Worm (Caenorhabditis elegans) whole organism, late embryonic: ENCODE results near the gene C06A12.19.

ENCODE experiments used
- C08G9.2 ChIP-seq: sonication (generic microtip); optimal IDR thresholded peaks from 2 replicates; lab custom pipeline; 2016; ENCODE audit warnings: mild to moderate bottlenecking, missing genetic modification characterization, moderate library complexity, missing compliant biosample characterization
- C38D4.7 ChIP-seq: fragments of 200-800 bp; sonication (Bioruptor generic); optimal IDR thresholded peaks from 2 replicates; lab custom pipeline; 2018; ENCODE audit warnings: mild to moderate bottlenecking, missing genetic modification characterization, moderate library complexity, missing compliant biosample characterization
- F13H6.1 ChIP-seq: sonication (generic microtip); optimal IDR thresholded peaks from 2 replicates; lab custom pipeline; 2016; ENCODE audit warnings: missing genetic modification characterization, missing compliant biosample characterization
- K09A11.1 ChIP-seq: sonication (generic microtip); optimal IDR thresholded peaks from 2 replicates; lab custom pipeline; 2017; ENCODE audit warnings: antibody characterized with exemption, mild to moderate bottlenecking, missing genetic modification characterization, missing compliant biosample characterization; ENCODE audit not compliant: insufficient read depth
- T23F11.4 ChIP-seq: fragments of 200-800 bp; sonication (Bioruptor generic); optimal IDR thresholded peaks from 2 replicates; lab custom pipeline; 2018; ENCODE audit warnings: mild to moderate bottlenecking, missing genetic modification characterization, missing compliant biosample characterization
- ahr-1 ChIP-seq: sonication (generic microtip); optimal IDR thresholded peaks from 2 replicates; lab custom pipeline; 2016; ENCODE audit warnings: missing genetic modification characterization, missing compliant biosample characterization
- ama-1 ChIP-seq: fragments of 150-350 bp; optimal IDR thresholded peaks from 2 replicates; lab custom pipeline; 2014
- ceh-18 ChIP-seq: sonication (generic microtip); optimal IDR thresholded peaks from 2 replicates; lab custom pipeline; 2016; ENCODE audit warnings: missing genetic modification characterization, missing compliant biosample characterization
- ceh-19 ChIP-seq: fragments of 200-800 bp; sonication (Bioruptor generic); optimal IDR thresholded peaks from 2 replicates; lab custom pipeline; 2018; ENCODE audit warnings: mild to moderate bottlenecking, missing genetic modification characterization, missing compliant biosample characterization
- ceh-2 ChIP-seq: sonication (generic microtip); optimal IDR thresholded peaks from 2 replicates; lab custom pipeline; 2016; ENCODE audit warnings: missing genotype, missing genetic modification characterization, missing compliant biosample characterization
- ceh-22 ChIP-seq: sonication (generic microtip); optimal IDR thresholded peaks from 2 replicates; lab custom pipeline; 2017; ENCODE audit warnings: missing biosample characterization, missing genetic modification characterization
- ceh-30 ChIP-seq: fragments of 150-350 bp; optimal IDR thresholded peaks from 2 replicates; lab custom pipeline; 2014; ENCODE audit warnings: missing biosample characterization, missing genetic modification characterization
- ceh-34 ChIP-seq: sonication (generic microtip); optimal IDR thresholded peaks from 2 replicates; lab custom pipeline; 2016; ENCODE audit warnings: mild to moderate bottlenecking, missing genetic modification characterization, missing compliant biosample characterization
- ceh-48 ChIP-seq: sonication (generic microtip); optimal IDR thresholded peaks from 2 replicates; lab custom pipeline; 2016; ENCODE audit warnings: missing genetic modification characterization, inconsistent platforms, missing compliant biosample characterization
- ceh-6 ChIP-seq: fragments of 200-800 bp; sonication (Bioruptor generic); optimal IDR thresholded peaks from 2 replicates; lab custom pipeline; 2018; ENCODE audit warnings: mild to moderate bottlenecking, missing genetic modification characterization, missing compliant biosample characterization
- ceh-9 ChIP-seq: sonication (generic microtip); optimal IDR thresholded peaks from 2 replicates; lab custom pipeline; 2016; ENCODE audit warnings: mild to moderate bottlenecking, missing genetic modification characterization, inconsistent platforms, missing compliant biosample characterization
- dmd-4 ChIP-seq: sonication (generic microtip); optimal IDR thresholded peaks from 2 replicates; lab custom pipeline; 2016; ENCODE audit warnings: borderline replicate concordance, missing genetic modification characterization, missing compliant biosample characterization
- dve-1 ChIP-seq: sonication (generic microtip); optimal IDR thresholded peaks from 2 replicates; lab custom pipeline; 2017; ENCODE audit warnings: antibody characterized with exemption, mild to moderate bottlenecking, missing genetic modification characterization, missing compliant biosample characterization
- eyg-1 ChIP-seq: sonication (generic microtip); optimal IDR thresholded peaks from 2 replicates; lab custom pipeline; 2016; ENCODE audit warnings: missing genotype, missing genetic modification characterization, missing compliant biosample characterization
- fax-1 ChIP-seq: sonication (generic microtip); optimal IDR thresholded peaks from 2 replicates; lab custom pipeline; 2016; ENCODE audit warnings: missing genotype, missing genetic modification characterization, missing compliant biosample characterization
- fkh-6 ChIP-seq: sonication (generic microtip); optimal IDR thresholded peaks from 2 replicates; lab custom pipeline; 2016; ENCODE audit warnings: missing genetic modification characterization, missing compliant biosample characterization
- hlh-8 ChIP-seq: sonication (generic microtip); optimal IDR thresholded peaks from 2 replicates; lab custom pipeline; 2016; ENCODE audit warnings: missing genotype, missing genetic modification characterization, missing compliant biosample characterization
- lim-6 ChIP-seq: sonication (generic microtip); optimal IDR thresholded peaks from 2 replicates; lab custom pipeline; 2016; ENCODE audit warnings: missing genetic modification characterization, missing compliant biosample characterization
- madf-2 ChIP-seq: sonication (generic microtip); optimal IDR thresholded peaks from 2 replicates; lab custom pipeline; 2017; ENCODE audit warnings: missing genetic modification characterization, missing compliant biosample characterization
- nfya-1 ChIP-seq: sonication (generic microtip); optimal IDR thresholded peaks from 2 replicates; lab custom pipeline; 2017; ENCODE audit warnings: missing genetic modification characterization, mild to moderate bottlenecking, missing compliant biosample characterization, antibody characterized with exemption, moderate library complexity
- npax-4 ChIP-seq: sonication (generic microtip); optimal IDR thresholded peaks from 2 replicates; lab custom pipeline; 2016; ENCODE audit warnings: missing genetic modification characterization, missing compliant biosample characterization
- pag-3 ChIP-seq: sonication (generic microtip); optimal IDR thresholded peaks from 2 replicates; lab custom pipeline; 2016; ENCODE audit warnings: missing compliant biosample characterization, missing genetic modification characterization, borderline replicate concordance
- pat-9 ChIP-seq: fragments of 200-800 bp; sonication (Bioruptor generic); optimal IDR thresholded peaks from 2 replicates; lab custom pipeline; 2018; ENCODE audit warnings: mild to moderate bottlenecking, missing genetic modification characterization, moderate library complexity, missing compliant biosample characterization
- pax-1 ChIP-seq: fragments of 150-350 bp; optimal IDR thresholded peaks from 2 replicates; lab custom pipeline; 2014; ENCODE audit warnings: missing biosample characterization, missing genetic modification characterization
- pha-2 ChIP-seq: sonication (generic microtip); optimal IDR thresholded peaks from 2 replicates; lab custom pipeline; 2017; ENCODE audit warnings: mild to moderate bottlenecking, missing genetic modification characterization, missing compliant biosample characterization
- pha-4 ChIP-seq: fragments of 150-350 bp; optimal IDR thresholded peaks from 2 replicates; lab custom pipeline; 2018; ENCODE audit warnings: missing biosample characterization, missing genetic modification reagents, missing genetic modification characterization
- sox-2 ChIP-seq: fragments of 200-800 bp; sonication (Bioruptor generic); IDR thresholded peaks from 2 replicates; pipeline ENCODE4 v1.3.6; 2022; ENCODE audit warnings: missing genetic modification reagents, missing genetic modification characterization, missing compliant biosample characterization
- sox-4 ChIP-seq: sonication (generic microtip); optimal IDR thresholded peaks from 2 replicates; lab custom pipeline; 2017; ENCODE audit warnings: mild to moderate bottlenecking, missing genetic modification characterization, inconsistent platforms, missing compliant biosample characterization
- syd-9 ChIP-seq: sonication (generic microtip); optimal IDR thresholded peaks from 2 replicates; lab custom pipeline; 2016; ENCODE audit warnings: mild to moderate bottlenecking, missing genetic modification characterization, moderate library complexity, missing compliant biosample characterization
- tbx-7 ChIP-seq: sonication (generic microtip); optimal IDR thresholded peaks from 2 replicates; lab custom pipeline; 2016; ENCODE audit warnings: missing genotype, missing genetic modification characterization, missing compliant biosample characterization
- unc-42 ChIP-seq: sonication (generic microtip); optimal IDR thresholded peaks from 2 replicates; lab custom pipeline; 2016; ENCODE audit warnings: missing genotype, missing genetic modification characterization, missing compliant biosample characterization
- unc-55 ChIP-seq: sonication (generic microtip); optimal IDR thresholded peaks from 2 replicates; lab custom pipeline; 2017; ENCODE audit warnings: missing biosample characterization, missing genetic modification reagents, missing genetic modification characterization
- unc-86 ChIP-seq: sonication (generic microtip); optimal IDR thresholded peaks from 2 replicates; lab custom pipeline; 2016; ENCODE audit warnings: missing genetic modification characterization, missing compliant biosample characterization

The C06A12.19 gene

DNA sequence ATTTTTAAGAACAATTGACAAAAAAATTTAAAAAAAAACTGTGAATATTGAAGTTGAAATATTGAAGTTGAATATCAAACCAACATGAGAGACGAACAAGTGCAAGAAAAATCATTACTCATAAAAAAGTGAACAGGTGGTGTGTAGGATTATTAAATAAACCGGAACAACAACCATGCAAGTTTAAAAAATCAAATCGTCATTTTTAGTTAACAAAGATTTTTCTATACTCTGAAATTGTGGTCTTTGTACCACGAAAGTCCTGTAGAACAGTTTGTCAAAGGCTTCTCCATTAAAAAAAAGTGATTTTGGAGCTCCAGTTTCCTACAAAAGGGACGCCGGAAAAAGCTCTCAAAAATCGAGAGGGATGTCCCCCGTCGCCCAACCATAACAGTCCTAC lies at the start of gene C06A12.19:
C06A12.19 (minus strand) TSS at position 101 of the 400 bp plus-strand sequence.
- no peak for TF ChIP-seq lim-6
- TF ChIP-seq unc-55 (GFP tag; lab: Kevin White, UChicago): no peak
- TF ChIP-seq pat-9: no peak

- no peak for TF ChIP-seq syd-9 (tag; lab: Kevin White, UChicago)
- TF ChIP-seq pax-1 (tag; lab: Kevin White, UChicago): no peak
- TF ChIP-seq dmd-4: no peak
- TF ChIP-seq pat-9: no peak
- TF ChIP-seq ceh-6 (GFP tag; lab: Kevin White, UChicago): no peak
- TF ChIP-seq sox-2 (GFP tag; lab: Robert Waterston, UW): no peak
- TF ChIP-seq unc-86 (tag; lab: Kevin White, UChicago): no peak
- no peak for TF ChIP-seq ama-1 (lab: Kevin White, UChicago)
- TF ChIP-seq T23F11.4 (GFP tag; lab: Kevin White, UChicago): no peak
- TF ChIP-seq nfya-1: no peak
- no peak for TF ChIP-seq ceh-18
- no peak for TF ChIP-seq K09A11.1
- no peak for TF ChIP-seq C08G9.2
- TF ChIP-seq, all 69 proteins: peak for 0
Measured at ce11 chrIV:17483230-17483629, 43.3 kb upstream of the C06A12.19 start, which contains the start of gene rabr-2. Gene rabr-2, minus strand, starts transcription at chrIV:17483330.

DNA sequence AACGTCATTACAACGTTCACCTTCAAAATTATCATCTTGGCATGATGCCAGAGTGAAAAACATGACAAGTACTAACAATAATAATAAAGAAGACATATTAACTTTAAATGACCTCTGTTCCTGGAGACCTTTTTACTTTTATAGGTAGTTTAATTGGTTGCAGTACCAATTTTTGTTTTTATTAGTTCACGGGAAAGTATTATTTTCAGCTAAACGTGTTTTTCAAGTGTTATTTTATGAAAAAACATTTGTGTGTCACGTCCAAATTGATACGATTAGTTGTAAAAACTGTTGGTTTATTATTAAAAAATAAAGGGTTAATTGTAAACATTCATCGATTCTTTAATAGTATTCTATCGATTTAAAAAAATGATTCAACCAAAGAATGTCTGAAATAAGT lies 35.8 kb upstream of the C06A12.19 start, which contains the start of gene grl-24:
grl-24 (minus strand) TSS at position 101 of the 400 bp plus-strand sequence.
- TF ChIP-seq F13H6.1 (tag; lab: Kevin White, UChicago): no peak
- TF ChIP-seq pag-3 (tag; lab: Kevin White, UChicago): no peak
- TF ChIP-seq fax-1: no peak
- TF ChIP-seq pha-4 (tag; lab: Kevin White, UChicago): no peak
- TF ChIP-seq hlh-8 (tag; lab: Kevin White, UChicago): no peak
- no peak for TF ChIP-seq C38D4.7 (GFP tag; lab: Kevin White, UChicago)
- no peak for TF ChIP-seq ceh-30 (tag; lab: Kevin White, UChicago)
- TF ChIP-seq ceh-19: no peak
- no peak for TF ChIP-seq madf-2 (tag; lab: Kevin White, UChicago)
- no peak for TF ChIP-seq ceh-34
- TF ChIP-seq dve-1: no peak
- TF ChIP-seq ceh-9 (tag; lab: Kevin White, UChicago): no peak
- TF ChIP-seq fkh-6: no peak
- TF ChIP-seq sox-4 (tag; lab: Kevin White, UChicago): no peak
- TF ChIP-seq ceh-22 (tag; lab: Kevin White, UChicago): no peak
- no peak for TF ChIP-seq ahr-1 (tag; lab: Kevin White, UChicago)
- no peak for TF ChIP-seq eyg-1
- no peak for TF ChIP-seq unc-42 (tag; lab: Kevin White, UChicago)
- no peak for TF ChIP-seq npax-4

DNA sequence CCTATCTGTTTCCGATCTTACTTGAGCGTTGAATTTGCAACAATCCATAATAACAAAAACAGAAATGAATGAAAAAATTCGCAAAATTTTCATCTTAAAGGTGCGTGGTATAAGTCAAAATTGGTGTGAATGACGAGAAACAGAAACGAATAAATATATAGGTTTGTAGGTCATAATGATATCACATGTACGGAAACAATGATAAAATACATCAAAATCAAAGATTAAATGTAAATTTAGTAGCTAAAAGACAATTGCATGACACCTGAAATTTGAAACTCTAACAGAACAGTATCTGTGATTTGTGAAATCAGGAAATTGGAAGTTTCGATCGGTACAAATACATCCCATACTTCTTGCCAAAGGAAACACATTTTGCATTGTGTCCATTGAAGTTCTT lies 35.3 kb upstream of the C06A12.19 start, which contains the start of gene F11E6.9:
F11E6.9 (minus strand) TSS at position 101 of the 400 bp plus-strand sequence.
- TF ChIP-seq sox-2 (GFP tag; lab: Robert Waterston, UW) (no peak), tbx-7 (tag; lab: Kevin White, UChicago) (no peak), lim-6 (no peak), pha-2 (tag; lab: Kevin White, UChicago) (no peak)

DNA sequence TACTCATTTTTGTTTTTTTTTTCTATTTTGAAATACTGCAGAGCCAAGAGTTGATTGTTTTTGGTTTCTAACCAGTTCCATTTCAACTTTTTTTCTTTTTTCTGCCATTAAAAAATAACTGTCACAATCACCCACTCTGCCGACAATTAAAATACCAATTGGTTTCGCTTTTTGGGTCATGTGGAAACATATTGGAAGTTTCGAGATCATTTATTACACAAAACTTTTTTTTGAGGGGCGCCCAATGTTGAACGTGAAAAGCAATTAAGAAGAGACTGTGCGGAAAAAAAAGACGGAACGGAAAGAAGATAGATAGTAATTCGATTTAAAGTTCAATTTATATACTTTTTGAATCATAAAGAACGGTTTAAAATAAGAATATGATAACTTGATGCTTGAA lies 34.1 kb upstream of the C06A12.19 start:
- no peak for TF ChIP-seq ceh-48 (tag; lab: Kevin White, UChicago)
- no peak for TF ChIP-seq ceh-2 (tag; lab: Kevin White, UChicago)
- TF ChIP-seq C08G9.2: no peak
- TF ChIP-seq sox-4 (tag; lab: Kevin White, UChicago): no peak
- TF ChIP-seq ceh-9 (tag; lab: Kevin White, UChicago): no peak
